Worm (Caenorhabditis elegans) whole organism, young adult: ENCODE results near the gene W09D10.4.

ENCODE experiments used
- C17E4.6 ChIP-seq: fragments of 200-800 bp; sonication (Bioruptor generic); IDR thresholded peaks from 2 replicates; pipeline ENCODE4 v1.3.6; 2022; ENCODE audit warnings: missing genetic modification reagents, missing genetic modification characterization, missing compliant biosample characterization
- F33H1.4 ChIP-seq: fragments of 200-800 bp; sonication (Bioruptor generic); IDR thresholded peaks from 2 replicates; pipeline ENCODE4 v1.3.6; 2022; ENCODE audit warnings: missing genetic modification reagents, missing genetic modification characterization, missing compliant biosample characterization
- F37B4.10 ChIP-seq: fragments of 200-800 bp; sonication (Bioruptor generic); IDR thresholded peaks from 2 replicates; pipeline ENCODE4 v1.3.6; 2022; ENCODE audit warnings: missing genetic modification characterization, missing compliant biosample characterization
- F55B11.4 ChIP-seq: sonication (generic microtip); optimal IDR thresholded peaks from 2 replicates; lab custom pipeline; 2016; ENCODE audit warnings: missing compliant biosample characterization, missing genetic modification characterization, borderline replicate concordance; ENCODE audit not compliant: insufficient read depth
- F57A8.1 ChIP-seq: fragments of 200-800 bp; sonication (Bioruptor generic); optimal IDR thresholded peaks from 2 replicates; lab custom pipeline; 2018; ENCODE audit warnings: mild to moderate bottlenecking, missing genetic modification characterization, moderate library complexity, missing compliant biosample characterization
- K12H6.12 ChIP-seq: fragments of 200-800 bp; sonication (Bioruptor generic); optimal IDR thresholded peaks from 2 replicates; lab custom pipeline; 2018; ENCODE audit warnings: mild to moderate bottlenecking, missing genetic modification characterization, missing compliant biosample characterization
- Y53F4B.3 ChIP-seq: fragments of 200-800 bp; sonication (Bioruptor generic); IDR thresholded peaks from 2 replicates; pipeline ENCODE4 v1.3.6; 2022; ENCODE audit warnings: missing genetic modification reagents, missing genetic modification characterization, missing compliant biosample characterization
- Y53G8AR.9 ChIP-seq: fragments of 200-800 bp; sonication (Bioruptor generic); conservative IDR thresholded peaks from 2 replicates; pipeline ENCODE4 v1.3.6; 2022; ENCODE audit warnings: missing genetic modification reagents, missing genetic modification characterization, missing compliant biosample characterization
- Y67H2A.10 ChIP-seq: fragments of 200-800 bp; sonication (Bioruptor generic); conservative IDR thresholded peaks from 2 replicates; pipeline ENCODE4 v1.3.6; 2022; ENCODE audit warnings: missing genetic modification reagents, missing genetic modification characterization, missing compliant biosample characterization
- ZK185.1 ChIP-seq: sonication (generic microtip); optimal IDR thresholded peaks from 2 replicates; lab custom pipeline; 2016; ENCODE audit warnings: mild to moderate bottlenecking, missing genetic modification characterization, missing compliant biosample characterization; ENCODE audit not compliant: poor library complexity, severe bottlenecking
- aptf-3 ChIP-seq: fragments of 200-800 bp; sonication (Bioruptor generic); IDR thresholded peaks from 2 replicates; pipeline ENCODE4 v1.3.6; 2022; ENCODE audit warnings: missing genetic modification characterization, missing compliant biosample characterization
- atf-7 ChIP-seq: sonication (generic microtip); optimal IDR thresholded peaks from 2 replicates; lab custom pipeline; 2017; ENCODE audit warnings: mild to moderate bottlenecking, missing genetic modification characterization, missing compliant biosample characterization
- attf-6 ChIP-seq: fragments of 200-800 bp; sonication (Bioruptor generic); IDR thresholded peaks from 2 replicates; pipeline ENCODE4 v1.3.6; 2022; ENCODE audit warnings: missing genetic modification reagents, missing genetic modification characterization, missing compliant biosample characterization
- bed-2 ChIP-seq: fragments of 200-800 bp; sonication (Bioruptor generic); IDR thresholded peaks from 2 replicates; pipeline ENCODE4 v1.3.6; 2022; ENCODE audit warnings: missing genetic modification reagents, missing genetic modification characterization, missing compliant biosample characterization
- ceh-79 ChIP-seq: sonication (generic microtip); optimal IDR thresholded peaks from 2 replicates; lab custom pipeline; 2017; ENCODE audit warnings: mild to moderate bottlenecking, missing genetic modification characterization, missing compliant biosample characterization
- ceh-91 ChIP-seq: fragments of 200-800 bp; sonication (Bioruptor generic); IDR thresholded peaks from 2 replicates; pipeline ENCODE4 v1.3.6; 2022; ENCODE audit warnings: missing genetic modification reagents, missing genetic modification characterization, missing compliant biosample characterization
- chd-7 ChIP-seq: sonication (generic microtip); optimal IDR thresholded peaks from 2 replicates; lab custom pipeline; 2016; ENCODE audit warnings: mild to moderate bottlenecking, missing genetic modification characterization, moderate library complexity, missing compliant biosample characterization
- dpff-1 ChIP-seq: sonication (generic microtip); optimal IDR thresholded peaks from 2 replicates; lab custom pipeline; 2017; ENCODE audit warnings: mild to moderate bottlenecking, missing genetic modification characterization, missing compliant biosample characterization
- dpl-1 ChIP-seq: fragments of 150-350 bp; optimal IDR thresholded peaks from 2 replicates; lab custom pipeline; 2014; ENCODE audit warnings: missing biosample characterization, missing genetic modification reagents, missing genetic modification characterization
- efl-1 ChIP-seq: fragments of 150-350 bp; optimal IDR thresholded peaks from 2 replicates; lab custom pipeline; 2014; ENCODE audit warnings: missing biosample characterization, missing genetic modification reagents, missing genetic modification characterization
- egrh-3 ChIP-seq: fragments of 200-800 bp; sonication (Bioruptor generic); IDR thresholded peaks from 2 replicates; pipeline ENCODE4 v1.3.6; 2022; ENCODE audit warnings: missing genetic modification reagents, missing genetic modification characterization, missing compliant biosample characterization
- ekl-4 ChIP-seq: fragments of 200-800 bp; sonication (Bioruptor generic); IDR thresholded peaks from 2 replicates; pipeline ENCODE4 v1.3.6; 2022; ENCODE audit warnings: missing genetic modification reagents, missing genetic modification characterization, missing compliant biosample characterization
- hlh-12 ChIP-seq: sonication (generic microtip); optimal IDR thresholded peaks from 2 replicates; lab custom pipeline; 2016; ENCODE audit warnings: missing genetic modification characterization, missing compliant biosample characterization
- hsf-1 ChIP-seq: fragments of 200-800 bp; sonication (Bioruptor generic); IDR thresholded peaks from 2 replicates; pipeline ENCODE4 v1.3.6; 2022; ENCODE audit warnings: missing genetic modification reagents, missing genetic modification characterization, missing compliant biosample characterization
- lin-26 ChIP-seq: fragments of 200-800 bp; sonication (Bioruptor generic); IDR thresholded peaks from 2 replicates; pipeline ENCODE4 v1.3.6; 2022; ENCODE audit warnings: missing genetic modification reagents, missing genetic modification characterization, missing compliant biosample characterization
- lin-54 ChIP-seq: fragments of 200-800 bp; sonication (Bioruptor generic); optimal IDR thresholded peaks from 2 replicates; lab custom pipeline; 2018; ENCODE audit warnings: mild to moderate bottlenecking, missing genetic modification characterization, missing compliant biosample characterization
- lir-1 ChIP-seq: fragments of 200-800 bp; sonication (Bioruptor generic); conservative IDR thresholded peaks from 2 replicates; pipeline ENCODE4 v1.3.6; 2022; ENCODE audit warnings: missing genetic modification reagents, missing genetic modification characterization, missing compliant biosample characterization
- madf-3 ChIP-seq: fragments of 200-800 bp; sonication (Bioruptor generic); IDR thresholded peaks from 2 replicates; pipeline ENCODE4 v1.3.6; 2022; ENCODE audit warnings: missing genetic modification reagents, missing genetic modification characterization, missing compliant biosample characterization
- madf-6 ChIP-seq: fragments of 200-800 bp; sonication (Bioruptor generic); IDR thresholded peaks from 2 replicates; pipeline ENCODE4 v1.3.6; 2022; ENCODE audit warnings: missing genetic modification reagents, missing genetic modification characterization, missing compliant biosample characterization
- mes-4 ChIP-seq: sonication (generic microtip); optimal IDR thresholded peaks from 2 replicates; lab custom pipeline; 2016; ENCODE audit warnings: missing genotype, missing genetic modification characterization, missing compliant biosample characterization
- mxl-1 ChIP-seq: sonication (generic microtip); optimal IDR thresholded peaks from 2 replicates; lab custom pipeline; 2016; ENCODE audit warnings: missing genetic modification characterization, missing compliant biosample characterization
- nfyb-1 ChIP-seq: fragments of 200-800 bp; sonication (Bioruptor generic); IDR thresholded peaks from 2 replicates; pipeline ENCODE4 v1.3.6; 2022; ENCODE audit warnings: missing genetic modification reagents, missing genetic modification characterization, missing compliant biosample characterization
- nhr-120 ChIP-seq: fragments of 200-800 bp; sonication (Bioruptor generic); IDR thresholded peaks from 2 replicates; pipeline ENCODE4 v1.3.6; 2022; ENCODE audit warnings: missing genetic modification characterization, missing compliant biosample characterization
- nhr-179 ChIP-seq: sonication (generic microtip); optimal IDR thresholded peaks from 2 replicates; lab custom pipeline; 2016; ENCODE audit warnings: mild to moderate bottlenecking, missing genetic modification characterization, missing compliant biosample characterization
- nhr-27 ChIP-seq: fragments of 200-800 bp; sonication (Bioruptor generic); optimal IDR thresholded peaks from 2 replicates; lab custom pipeline; 2018; ENCODE audit warnings: mild to moderate bottlenecking, missing genetic modification characterization, moderate library complexity, missing compliant biosample characterization
- pbrm-1 ChIP-seq: fragments of 200-800 bp; sonication (Bioruptor generic); IDR thresholded peaks from 2 replicates; pipeline ENCODE4 v1.3.6; 2022; ENCODE audit warnings: missing genetic modification reagents, missing genetic modification characterization, missing compliant biosample characterization
- pha-4 ChIP-seq: fragments of 150-350 bp; sonication (generic microtip); optimal IDR thresholded peaks from 2 replicates; lab custom pipeline; 2014; ENCODE audit warnings: missing biosample characterization, missing genetic modification reagents, missing genetic modification characterization
- rcor-1 ChIP-seq: fragments of 200-800 bp; sonication (Bioruptor generic); IDR thresholded peaks from 2 replicates; pipeline ENCODE4 v1.3.6; 2022; ENCODE audit warnings: missing genetic modification reagents, missing genetic modification characterization, missing compliant biosample characterization
- rec-8 ChIP-seq, 2 experiments: sonication (generic microtip); optimal IDR thresholded peaks; 2 replicates each; lab custom pipeline; 2016; ENCODE audit warnings: mild to moderate bottlenecking in 2 of 2, missing genetic modification characterization in 2 of 2, missing genetic modification reagents in 2 of 2, missing genotype in 2 of 2, missing biosample characterization in 1 of 2, missing compliant biosample characterization in 1 of 2, moderate library complexity in 1 of 2
- repo-1 ChIP-seq: sonication (generic microtip); optimal IDR thresholded peaks from 2 replicates; lab custom pipeline; 2017; ENCODE audit warnings: mild to moderate bottlenecking, missing genetic modification characterization, missing compliant biosample characterization
- snpc-1.3 ChIP-seq: sonication (generic microtip); optimal IDR thresholded peaks from 2 replicates; lab custom pipeline; 2017; ENCODE audit warnings: missing genetic modification characterization, mild to moderate bottlenecking, missing compliant biosample characterization, antibody characterized with exemption, moderate library complexity, missing genotype, missing genetic modification reagents; ENCODE audit not compliant: insufficient read depth
- somi-1 ChIP-seq: fragments of 200-800 bp; sonication (Bioruptor generic); optimal IDR thresholded peaks from 2 replicates; lab custom pipeline; 2018; ENCODE audit warnings: mild to moderate bottlenecking, missing genetic modification characterization, missing compliant biosample characterization
- tlf-1 ChIP-seq: fragments of 200-800 bp; sonication (Bioruptor generic); optimal IDR thresholded peaks from 2 replicates; lab custom pipeline; 2018; ENCODE audit warnings: mild to moderate bottlenecking, missing genetic modification characterization, missing compliant biosample characterization
- unc-130 ChIP-seq: sonication (generic microtip); optimal IDR thresholded peaks from 2 replicates; lab custom pipeline; 2016; ENCODE audit warnings: missing genetic modification reagents, missing genetic modification characterization, missing compliant biosample characterization
- zim-3 ChIP-seq: sonication (generic microtip); optimal IDR thresholded peaks from 2 replicates; lab custom pipeline; 2017; ENCODE audit warnings: mild to moderate bottlenecking, missing genetic modification characterization, moderate library complexity, missing compliant biosample characterization
- ztf-18 ChIP-seq: sonication (generic microtip); optimal IDR thresholded peaks from 2 replicates; lab custom pipeline; 2016; ENCODE audit warnings: missing genotype, mild to moderate bottlenecking, missing genetic modification characterization, missing compliant biosample characterization
- ztf-28 ChIP-seq: fragments of 200-800 bp; sonication (Bioruptor generic); IDR thresholded peaks from 2 replicates; pipeline ENCODE4 v1.3.6; 2022; ENCODE audit warnings: missing genetic modification reagents, missing genetic modification characterization, missing compliant biosample characterization
- ztf-3 ChIP-seq: fragments of 200-800 bp; sonication (Bioruptor generic); optimal IDR thresholded peaks from 2 replicates; lab custom pipeline; 2018; ENCODE audit warnings: mild to moderate bottlenecking, missing genetic modification characterization, missing compliant biosample characterization
- ztf-6 ChIP-seq: fragments of 200-800 bp; sonication (Bioruptor generic); IDR thresholded peaks from 2 replicates; pipeline ENCODE4 v1.3.6; 2022; ENCODE audit warnings: missing genetic modification reagents, missing genetic modification characterization, missing compliant biosample characterization

W09D10.4 gene

DNA sequence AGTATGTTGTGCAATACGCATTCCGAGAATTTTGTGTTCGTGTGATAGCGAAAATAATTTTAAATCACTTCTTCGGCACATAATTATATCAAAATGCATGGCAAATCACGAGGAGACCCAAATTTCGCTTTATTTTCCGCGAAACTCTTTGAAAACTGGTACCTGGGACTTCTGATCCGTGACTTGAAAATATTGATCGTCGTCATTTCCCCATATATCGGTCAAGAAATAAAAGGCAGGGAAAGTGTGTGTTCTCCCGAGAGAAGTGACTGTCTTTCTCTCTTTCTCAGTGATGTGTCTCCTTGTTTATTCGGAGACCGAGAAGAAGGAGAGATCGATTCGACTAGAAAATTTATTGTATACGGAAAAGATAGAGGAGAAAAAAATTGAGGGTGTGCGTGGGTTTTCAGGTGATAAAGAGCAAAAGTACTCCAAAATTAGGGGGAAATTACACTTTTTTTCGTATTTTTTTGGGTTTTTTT, 4.8 kb downstream of the W09D10.4 start, which contains the start of gene W09D10.5 (continued):
- TF ChIP-seq efl-1 (GFP tag; lab: Kevin White, UChicago) (no peak), pbrm-1 (no peak), nhr-179 (no peak), lir-1 (GFP tag; lab: Robert Waterston, UW) (no peak), lin-26 (GFP tag; lab: Robert Waterston, UW) (no peak), F33H1.4 (GFP tag; lab: Robert Waterston, UW) (no peak), nhr-120 (0 out of 2 replicates have a peak, but pooled peaks have one; percentile 8), madf-6 (GFP tag; lab: Robert Waterston, UW) (peak; percentile 30; the same call in 1 of the 2 replicates), ZK185.1 (tag; lab: Kevin White, UChicago) (peak; percentile 27), K12H6.12 (tag; lab: Kevin White, UChicago) (peak; percentile 7), dpff-1 (tag; lab: Kevin White, UChicago) (no peak), C17E4.6 (0 out of 2 replicates have a peak, but pooled peaks have one; percentile 12), nfyb-1 (GFP tag; lab: Robert Waterston, UW) (peak; percentile 68; the same call in 1 of the 2 replicates), ztf-3 (GFP tag; lab: Kevin White, UChicago) (no peak), hlh-12 (no peak), mxl-1 (tag; lab: Kevin White, UChicago) (no peak), ekl-4 (peak; percentile 57; the same call in 1 of the 2 replicates), mes-4 (tag; lab: Kevin White, UChicago) (no peak), ztf-6 (GFP tag; lab: Robert Waterston, UW) (no peak), zim-3 (tag; lab: Kevin White, UChicago) (peak; percentile 78), unc-130 (no peak), Y53F4B.3 (GFP tag; lab: Robert Waterston, UW) (no peak), F55B11.4 (no peak), dpl-1 (no peak), rcor-1 (no peak), attf-6 (GFP tag; lab: Robert Waterston, UW) (no peak), lin-54 (GFP tag; lab: Kevin White, UChicago) (peak; percentile 39), rec-8 (tag; optimal IDR thresholded peaks at IDR 0.05; lab: Kevin White, UChicago) (no peak), chd-7 (tag; lab: Kevin White, UChicago) (peak; percentile 74), egrh-3 (GFP tag; lab: Robert Waterston, UW) (no peak), F57A8.1 (no peak), atf-7 (tag; lab: Kevin White, UChicago) (peak; percentile 38), madf-3 (GFP tag; lab: Robert Waterston, UW) (no peak), F37B4.10 (0 out of 2 replicates have a peak, but pooled peaks have one; percentile 14), aptf-3 (GFP tag; lab: Robert Waterston, UW) (no peak; the same call in 1 of the 2 replicates), ztf-18 (tag; lab: Kevin White, UChicago) (peak; percentile 16), nhr-27 (tag; lab: Kevin White, UChicago) (no peak), somi-1 (GFP tag; lab: Kevin White, UChicago) (no peak), ztf-28 (GFP tag; lab: Robert Waterston, UW) (no peak), pha-4 (tag; lab: Kevin White, UChicago) (peak; percentile 63), ceh-79 (tag; lab: Kevin White, UChicago) (peak; percentile 37), Y67H2A.10 (0 out of 2 replicates have a peak, but pooled peaks have one; percentile 27), Y53G8AR.9 (peak; percentile 42; the same call in 1 of the 2 replicates), hsf-1 (GFP tag; lab: Robert Waterston, UW) (peak; percentile 56; the same call in 1 of the 2 replicates), snpc-1.3 (tag; lab: Kevin White, UChicago) (no peak), bed-2 (GFP tag; lab: Robert Waterston, UW) (no peak), repo-1 (tag; lab: Kevin White, UChicago) (peak; percentile 70), tlf-1 (GFP tag; lab: Kevin White, UChicago) (no peak), ceh-91 (GFP tag; lab: Robert Waterston, UW) (no peak)
